Fruit fly (Drosophila melanogaster): Measurements from ENCODE around the gene CG17202.

CG17202 gene

DNA sequence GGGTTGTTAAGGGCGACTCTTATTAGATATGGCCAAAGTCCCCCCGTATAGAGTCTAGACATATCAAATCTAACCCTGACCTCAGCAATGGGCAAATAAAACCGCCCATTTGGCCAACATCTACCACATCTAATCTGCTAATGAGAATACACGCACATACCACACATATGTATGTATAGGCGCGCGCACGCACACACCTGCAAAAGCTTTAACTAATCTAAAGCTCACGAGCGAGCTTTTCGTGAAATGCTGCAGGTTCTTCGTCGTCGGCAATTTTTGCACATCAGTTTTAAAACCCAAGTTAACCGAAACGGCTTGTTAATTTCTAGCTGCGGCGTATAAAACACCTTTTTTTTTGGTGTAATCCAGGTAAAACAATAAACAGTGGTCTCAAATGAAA lies 21.2 kb downstream of the CG17202 start:
- no peak for TF ChIP-seq Pif1A (GFP tag; optimal IDR thresholded peaks at IDR 0.05)
- TF ChIP-seq EcR (GFP tag; optimal IDR thresholded peaks at IDR 0.05), result no peak
- TF ChIP-seq CG8159 (tag; optimal IDR thresholded peaks at IDR 0.05), result no peak
- TF ChIP-seq CG12605 (GFP tag; IDR thresholded peaks at IDR 0.05), result no peak
- TF ChIP-seq rn (GFP tag; IDR thresholded peaks at IDR 0.05), result no peak
- no peak for TF ChIP-seq CG15710 (tag; optimal IDR thresholded peaks at IDR 0.05)
- TF ChIP-seq CG32121 (GFP tag; IDR thresholded peaks at IDR 0.05), result no peak
- no peak for TF ChIP-seq CG10348 (GFP tag; IDR thresholded peaks at IDR 0.05)
- TF ChIP-seq Snoo (tag; optimal IDR thresholded peaks at IDR 0.05), result no peak
- no peak for TF ChIP-seq D1 (tag; optimal IDR thresholded peaks at IDR 0.05)
- no peak for TF ChIP-seq CG34367 (tag; optimal IDR thresholded peaks at IDR 0.05)
- TF ChIP-seq CG8301 (tag; optimal IDR thresholded peaks at IDR 0.05), result no peak
- TF ChIP-seq CG14655 (GFP tag; optimal IDR thresholded peaks at IDR 0.05), result no peak

- TF ChIP-seq Pif1B (GFP tag; optimal IDR thresholded peaks at IDR 0.05) (no peak), Ets98B (GFP tag; IDR thresholded peaks at IDR 0.05) (no peak), CG9948 (tag; optimal IDR thresholded peaks at IDR 0.05) (no peak), CG15710 (tag; optimal IDR thresholded peaks at IDR 0.05) (no peak), CG13204 (GFP tag; optimal IDR thresholded peaks at IDR 0.05) (no peak), Snoo (tag; optimal IDR thresholded peaks at IDR 0.05) (no peak), gl (tag; optimal IDR thresholded peaks at IDR 0.05) (no peak), EcR (GFP tag; optimal IDR thresholded peaks at IDR 0.05) (no peak), D1 (tag; optimal IDR thresholded peaks at IDR 0.05) (no peak), CG17806 (tag; optimal IDR thresholded peaks at IDR 0.05) (no peak), rn (GFP tag; IDR thresholded peaks at IDR 0.05) (no peak), CG4496 (GFP tag; IDR thresholded peaks at IDR 0.05) (no peak), CG10348 (GFP tag; IDR thresholded peaks at IDR 0.05) (no peak)
These were observed 22.9 kb downstream of the CG17202 start for dm6 chr3R:12445468-12445867.

dm6 chr3R:12447353-12447752 lies 24.8 kb downstream of the CG17202 start, which contains the start of gene vrs:
vrs (plus strand) TSS chr3R:12447653.
- TF ChIP-seq CG14655 (GFP tag; optimal IDR thresholded peaks at IDR 0.05), result no peak
- no peak for TF ChIP-seq CG8301 (tag; optimal IDR thresholded peaks at IDR 0.05)
- TF ChIP-seq CG4496 (GFP tag; IDR thresholded peaks at IDR 0.05), result no peak
- TF ChIP-seq Pif1A (GFP tag; optimal IDR thresholded peaks at IDR 0.05), result no peak
- no peak for TF ChIP-seq CG9948 (tag; optimal IDR thresholded peaks at IDR 0.05)
- TF ChIP-seq gl (tag; optimal IDR thresholded peaks at IDR 0.05), result no peak
- TF ChIP-seq CG32121 (GFP tag; IDR thresholded peaks at IDR 0.05), result no peak
- no peak for TF ChIP-seq Pif1B (GFP tag; optimal IDR thresholded peaks at IDR 0.05)
- no peak for TF ChIP-seq CG34367 (tag; optimal IDR thresholded peaks at IDR 0.05)
- TF ChIP-seq D1 (tag; optimal IDR thresholded peaks at IDR 0.05), result no peak
- no peak for TF ChIP-seq CG15710 (tag; optimal IDR thresholded peaks at IDR 0.05)
- TF ChIP-seq CG17806 (tag; optimal IDR thresholded peaks at IDR 0.05), result no peak
- no peak for TF ChIP-seq EcR (GFP tag; optimal IDR thresholded peaks at IDR 0.05)
- no peak for TF ChIP-seq fd96Ca (GFP tag; IDR thresholded peaks at IDR 0.05)
- TF ChIP-seq rn (GFP tag; IDR thresholded peaks at IDR 0.05), result no peak
- TF ChIP-seq CG13204 (GFP tag; optimal IDR thresholded peaks at IDR 0.05), result no peak
- TF ChIP-seq CG12605 (GFP tag; IDR thresholded peaks at IDR 0.05), result no peak
- TF ChIP-seq CG10348 (GFP tag; IDR thresholded peaks at IDR 0.05), result no peak

DNA sequence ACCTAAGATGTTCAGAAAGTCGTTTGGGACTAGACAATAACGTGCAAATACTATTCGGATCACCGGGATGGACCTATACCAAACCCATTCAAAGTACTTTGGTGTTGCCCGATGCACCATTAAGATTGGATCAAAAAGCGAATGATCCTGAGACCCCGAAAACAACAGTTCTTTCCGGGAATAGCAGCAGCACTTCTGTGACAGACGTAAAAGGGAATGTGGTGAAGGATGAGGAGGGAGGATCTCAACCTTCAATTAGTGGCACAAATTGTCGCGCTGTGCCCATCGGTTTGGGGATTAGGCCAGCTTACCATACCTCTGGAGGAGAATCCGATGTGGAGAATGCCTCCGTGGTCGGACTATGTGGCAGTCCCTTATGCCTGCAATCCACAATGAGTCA lies 25.8 kb downstream of the CG17202 start:
- TF ChIP-seq CG14655 (GFP tag; optimal IDR thresholded peaks at IDR 0.05) (no peak), Pif1B (GFP tag; optimal IDR thresholded peaks at IDR 0.05) (no peak), CG15710 (tag; optimal IDR thresholded peaks at IDR 0.05) (no peak), rn (GFP tag; IDR thresholded peaks at IDR 0.05) (no peak), fd96Ca (GFP tag; IDR thresholded peaks at IDR 0.05) (no peak), Pif1A (GFP tag; optimal IDR thresholded peaks at IDR 0.05) (no peak), EcR (GFP tag; optimal IDR thresholded peaks at IDR 0.05) (no peak), Snoo (tag; optimal IDR thresholded peaks at IDR 0.05) (no peak), CG17806 (tag; optimal IDR thresholded peaks at IDR 0.05) (no peak)

DNA sequence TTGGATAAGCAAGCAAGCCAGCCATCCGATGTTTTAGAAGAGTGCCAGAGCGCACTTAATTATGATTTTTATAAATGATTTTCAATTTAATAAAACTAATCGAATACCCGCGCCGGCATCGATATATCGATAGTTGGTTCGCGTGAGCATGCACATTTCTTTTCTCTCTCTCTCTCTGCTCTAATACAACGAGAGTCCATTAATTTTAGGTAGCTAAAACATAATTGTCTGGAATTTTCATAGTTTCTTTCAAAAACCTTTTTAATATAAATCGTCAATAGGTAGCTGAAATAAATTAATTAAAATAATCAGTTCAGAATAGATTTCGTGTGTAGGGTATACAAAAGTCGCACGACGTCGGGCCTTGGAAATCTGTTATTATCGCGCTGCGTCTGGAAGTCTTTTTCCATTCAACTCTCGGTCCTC lies 26.3 kb downstream of the CG17202 start, which contains the start of gene CG18549:
Gene CG18549, plus strand, starts transcription at position 408 of the 426 bp plus-strand sequence.
- TF ChIP-seq CG10348 (GFP tag; IDR thresholded peaks at IDR 0.05) (peak; percentile 99), CG17806 (tag; optimal IDR thresholded peaks at IDR 0.05) (peak; percentile 100), EcR (GFP tag; optimal IDR thresholded peaks at IDR 0.05) (peak; percentile 91), Pif1B (GFP tag; optimal IDR thresholded peaks at IDR 0.05) (peak; percentile 100), CG8159 (tag; optimal IDR thresholded peaks at IDR 0.05) (peak; percentile 100), CG12605 (GFP tag; IDR thresholded peaks at IDR 0.05) (peak; percentile 100), CG9948 (tag; optimal IDR thresholded peaks at IDR 0.05) (peak; percentile 100), CG32121 (GFP tag; IDR thresholded peaks at IDR 0.05) (peak; percentile 100), CG34367 (tag; optimal IDR thresholded peaks at IDR 0.05) (peak; percentile 100), gl (tag; optimal IDR thresholded peaks at IDR 0.05) (peak; percentile 99), rn (GFP tag; IDR thresholded peaks at IDR 0.05) (peak; percentile 100), CG13204 (GFP tag; optimal IDR thresholded peaks at IDR 0.05) (peak; percentile 99), CG4496 (GFP tag; IDR thresholded peaks at IDR 0.05) (peak; percentile 100), Pif1A (GFP tag; optimal IDR thresholded peaks at IDR 0.05) (peak; percentile 100), CG14655 (GFP tag; optimal IDR thresholded peaks at IDR 0.05) (peak; percentile 100), fd96Ca (GFP tag; IDR thresholded peaks at IDR 0.05) (peak; percentile 100), D1 (tag; optimal IDR thresholded peaks at IDR 0.05) (peak; percentile 100), Ets98B (GFP tag; IDR thresholded peaks at IDR 0.05) (peak; percentile 100), CG8301 (tag; optimal IDR thresholded peaks at IDR 0.05) (peak; percentile 100), Snoo (tag; optimal IDR thresholded peaks at IDR 0.05) (peak; percentile 100), CG15710 (tag; optimal IDR thresholded peaks at IDR 0.05) (peak; percentile 100)

dm6 chr3R:12449617-12450242 lies 27.2 kb downstream of the CG17202 start:
- no peak for TF ChIP-seq Pif1B (GFP tag; optimal IDR thresholded peaks at IDR 0.05)
- peak; percentile 5 for TF ChIP-seq Pif1A (GFP tag; optimal IDR thresholded peaks at IDR 0.05)
- no peak for TF ChIP-seq rn (GFP tag; IDR thresholded peaks at IDR 0.05)
- TF ChIP-seq CG9948 (tag; optimal IDR thresholded peaks at IDR 0.05), result peak; percentile 5
- peak; percentile 43 for TF ChIP-seq CG32121 (GFP tag; IDR thresholded peaks at IDR 0.05)
- TF ChIP-seq fd96Ca (GFP tag; IDR thresholded peaks at IDR 0.05), result peak; percentile 24; the same call in 1 of the 3 replicates
- TF ChIP-seq CG8159 (tag; optimal IDR thresholded peaks at IDR 0.05), result peak; percentile 18
- TF ChIP-seq CG8301 (tag; optimal IDR thresholded peaks at IDR 0.05), result no peak
- peak; percentile 51 for TF ChIP-seq gl (tag; optimal IDR thresholded peaks at IDR 0.05)
- TF ChIP-seq EcR (GFP tag; optimal IDR thresholded peaks at IDR 0.05), result peak; percentile 34
- peak; percentile 52 for TF ChIP-seq CG13204 (GFP tag; optimal IDR thresholded peaks at IDR 0.05)
